Worm (Caenorhabditis elegans) whole organism, late embryonic: ENCODE measurements around the gene F54D12.8.

Source experiments
- ceh-18 ChIP-seq: sonication (generic microtip); optimal IDR thresholded peaks from 2 replicates; lab custom pipeline; 2016; ENCODE audit warnings: missing genetic modification characterization, missing compliant biosample characterization
- ceh-48 ChIP-seq: sonication (generic microtip); optimal IDR thresholded peaks from 2 replicates; lab custom pipeline; 2016; ENCODE audit warnings: missing genetic modification characterization, inconsistent platforms, missing compliant biosample characterization
- dve-1 ChIP-seq: sonication (generic microtip); optimal IDR thresholded peaks from 2 replicates; lab custom pipeline; 2017; ENCODE audit warnings: antibody characterized with exemption, mild to moderate bottlenecking, missing genetic modification characterization, missing compliant biosample characterization
- pag-3 ChIP-seq: sonication (generic microtip); optimal IDR thresholded peaks from 2 replicates; lab custom pipeline; 2016; ENCODE audit warnings: missing compliant biosample characterization, missing genetic modification characterization, borderline replicate concordance

- TF ChIP-seq pag-3 (tag; lab: Kevin White, UChicago): no peak
- no peak for TF ChIP-seq ceh-48 (tag; lab: Kevin White, UChicago)
- TF ChIP-seq ceh-18 (tag; lab: Kevin White, UChicago): no peak
- TF ChIP-seq dve-1 (tag; lab: Kevin White, UChicago): no peak
These were observed 21.0 kb downstream of the F54D12.8 start for ce11 chrII:1376795-1377194.
